Worm (Caenorhabditis elegans) whole organism, L1 larva: ENCODE results near the gene C07A4.2.
A peak's percentile ranks its signal among the peaks of the same experiment; 100 is the strongest.

Experiments used
- Y116A8C.19 ChIP-seq: sonication (generic microtip); optimal IDR thresholded peaks from 2 replicates; lab custom pipeline; 2016; ENCODE audit warnings: missing compliant biosample characterization, missing genetic modification characterization, borderline replicate concordance
- alr-1 ChIP-seq: fragments of 200-800 bp; sonication (Bioruptor generic); optimal IDR thresholded peaks from 2 replicates; lab custom pipeline; 2018; ENCODE audit warnings: borderline replicate concordance, mild to moderate bottlenecking, missing genetic modification characterization, missing compliant biosample characterization
- aly-2 ChIP-seq: fragments of 150-350 bp; optimal IDR thresholded peaks from 2 replicates; lab custom pipeline; 2014; ENCODE audit warnings: missing biosample characterization, missing genetic modification characterization
- blmp-1 ChIP-seq: fragments of 150-350 bp; optimal IDR thresholded peaks from 2 replicates; lab custom pipeline; 2014; ENCODE audit warnings: missing biosample characterization, missing genetic modification characterization
- ceh-8 ChIP-seq: fragments of 200-800 bp; sonication (Bioruptor generic); optimal IDR thresholded peaks from 2 replicates; lab custom pipeline; 2018; ENCODE audit warnings: mild to moderate bottlenecking, missing genetic modification characterization, moderate library complexity, missing compliant biosample characterization
- ces-1 ChIP-seq: fragments of 150-350 bp; optimal IDR thresholded peaks from 2 replicates; lab custom pipeline; 2014; ENCODE audit warnings: missing biosample characterization, missing genetic modification reagents, missing genetic modification characterization
- efl-1 ChIP-seq, 4 experiments: fragments of 150-350 bp; optimal IDR thresholded peaks in 3 of 4; peaks in 1 of 4; 1 replicate in 1 of 4; 2 replicates in 3 of 4; lab custom pipeline; 2014; ENCODE audit warnings: missing biosample characterization in 2 of 4, missing genetic modification characterization in 2 of 4, missing genetic modification reagents in 2 of 4
- egl-13 ChIP-seq: sonication (generic microtip); optimal IDR thresholded peaks from 2 replicates; lab custom pipeline; 2016; ENCODE audit warnings: missing genotype, missing genetic modification reagents, missing genetic modification characterization, missing compliant biosample characterization
- elt-3 ChIP-seq, 6 experiments: fragments of 150-350 bp in 1 of 6; sonication (generic microtip); optimal IDR thresholded peaks; 2 replicates each; lab custom pipeline; 2017 to 2018; ENCODE audit warnings: missing biosample characterization in 6 of 6, missing genetic modification characterization in 6 of 6, inconsistent platforms in 1 of 6
- ets-5 ChIP-seq: fragments of 200-800 bp; sonication (Bioruptor generic); IDR thresholded peaks from 2 replicates; pipeline ENCODE4 v1.3.6; 2022; ENCODE audit warnings: missing genetic modification characterization, missing compliant biosample characterization
- fkh-4 ChIP-seq: sonication (generic microtip); optimal IDR thresholded peaks from 2 replicates; lab custom pipeline; 2016; ENCODE audit warnings: missing compliant biosample characterization, missing genetic modification characterization, borderline replicate concordance
- grh-1 ChIP-seq: fragments of 200-800 bp; sonication (Bioruptor generic); IDR thresholded peaks from 2 replicates; pipeline ENCODE4 v1.3.6; 2022; ENCODE audit warnings: missing genetic modification reagents, missing genetic modification characterization, missing compliant biosample characterization
- hlh-4 ChIP-seq: sonication (generic microtip); optimal IDR thresholded peaks from 2 replicates; lab custom pipeline; 2016; ENCODE audit warnings: mild to moderate bottlenecking, missing genetic modification characterization, missing compliant biosample characterization
- isw-1 ChIP-seq: fragments of 200-800 bp; sonication (Bioruptor generic); IDR thresholded peaks from 2 replicates; pipeline ENCODE4 v1.3.6; 2022; ENCODE audit warnings: missing genetic modification characterization, missing compliant biosample characterization
- jun-1 ChIP-seq: fragments of 150-350 bp; optimal IDR thresholded peaks from 2 replicates; lab custom pipeline; 2014; ENCODE audit warnings: missing biosample characterization, missing genetic modification reagents, missing genetic modification characterization
- lin-13 ChIP-seq: fragments of 150-350 bp; optimal IDR thresholded peaks from 2 replicates; lab custom pipeline; 2014; ENCODE audit warnings: missing biosample characterization, missing genetic modification reagents, missing genetic modification characterization
- lin-14 ChIP-seq: fragments of 200-800 bp; sonication (Bioruptor generic); optimal IDR thresholded peaks from 2 replicates; lab custom pipeline; 2018; ENCODE audit warnings: mild to moderate bottlenecking, missing genetic modification characterization, moderate library complexity, missing compliant biosample characterization
- lin-35 ChIP-seq, 2 experiments: fragments of 150-350 bp; optimal IDR thresholded peaks; 2 replicates each; lab custom pipeline; 2014; ENCODE audit warnings: missing biosample characterization in 2 of 2, missing genetic modification characterization in 2 of 2, missing genetic modification reagents in 2 of 2
- lin-39 ChIP-seq: fragments of 150-350 bp; optimal IDR thresholded peaks from 2 replicates; lab custom pipeline; 2014; ENCODE audit warnings: missing biosample characterization, missing genetic modification reagents, missing genetic modification characterization
- lir-3 ChIP-seq: sonication (generic microtip); optimal IDR thresholded peaks from 2 replicates; lab custom pipeline; 2016; ENCODE audit warnings: mild to moderate bottlenecking, missing genetic modification characterization, moderate library complexity, missing compliant biosample characterization; ENCODE audit not compliant: poor library complexity
- lsy-2 ChIP-seq, 2 experiments: fragments of 150-350 bp; optimal IDR thresholded peaks; 2 replicates each; lab custom pipeline; 2014; ENCODE audit warnings: missing biosample characterization in 2 of 2, missing genetic modification characterization in 2 of 2
- mdl-1 ChIP-seq, 2 experiments: fragments of 150-350 bp; optimal IDR thresholded peaks; 2 replicates each; lab custom pipeline; 2014 to 2017; ENCODE audit warnings: missing biosample characterization in 2 of 2, missing genetic modification characterization in 2 of 2, inconsistent platforms in 1 of 2
- nhr-12 ChIP-seq: sonication (generic microtip); optimal IDR thresholded peaks from 2 replicates; lab custom pipeline; 2017; ENCODE audit warnings: missing biosample characterization, missing genetic modification characterization
- nhr-20 ChIP-seq: sonication (generic microtip); optimal IDR thresholded peaks from 2 replicates; lab custom pipeline; 2016; ENCODE audit warnings: mild to moderate bottlenecking, missing genetic modification characterization, missing compliant biosample characterization
- nhr-28 ChIP-seq: fragments of 150-350 bp; optimal IDR thresholded peaks from 2 replicates; lab custom pipeline; 2014; ENCODE audit warnings: missing biosample characterization, missing genetic modification characterization
- nhr-47 ChIP-seq: sonication (generic microtip); optimal IDR thresholded peaks from 2 replicates; lab custom pipeline; 2016; ENCODE audit warnings: mild to moderate bottlenecking, missing genetic modification characterization, moderate library complexity, missing compliant biosample characterization
- nhr-71 ChIP-seq: sonication (generic microtip); optimal IDR thresholded peaks from 2 replicates; lab custom pipeline; 2016; ENCODE audit warnings: mild to moderate bottlenecking, missing genetic modification characterization, moderate library complexity, missing compliant biosample characterization
- nhr-84 ChIP-seq: sonication (generic microtip); optimal IDR thresholded peaks from 2 replicates; lab custom pipeline; 2017; ENCODE audit warnings: missing biosample characterization, missing genetic modification characterization
- pag-3 ChIP-seq: sonication (generic microtip); optimal IDR thresholded peaks from 2 replicates; lab custom pipeline; 2017; ENCODE audit warnings: missing genetic modification characterization, mild to moderate bottlenecking, missing compliant biosample characterization, antibody characterized with exemption, borderline replicate concordance; ENCODE audit not compliant: insufficient read depth
- pqm-1 ChIP-seq: sonication (generic microtip); optimal IDR thresholded peaks from 3 replicates; lab custom pipeline; 2017; ENCODE audit warnings: missing biosample characterization, missing genetic modification characterization
- rnt-1 ChIP-seq: sonication (generic microtip); optimal IDR thresholded peaks from 2 replicates; lab custom pipeline; 2016; ENCODE audit warnings: mild to moderate bottlenecking, missing genetic modification characterization, moderate library complexity, missing compliant biosample characterization
- skn-1 ChIP-seq: fragments of 150-350 bp; optimal IDR thresholded peaks from 2 replicates; lab custom pipeline; 2014; ENCODE audit warnings: missing biosample characterization, missing genetic modification characterization
- snu-23 ChIP-seq: sonication (generic microtip); optimal IDR thresholded peaks from 2 replicates; lab custom pipeline; 2016; ENCODE audit warnings: missing genetic modification characterization, missing compliant biosample characterization
- tbx-2 ChIP-seq: sonication (generic microtip); optimal IDR thresholded peaks from 2 replicates; lab custom pipeline; 2016; ENCODE audit warnings: missing genetic modification characterization, missing compliant biosample characterization
- tlp-1 ChIP-seq: fragments of 150-350 bp; optimal IDR thresholded peaks from 2 replicates; lab custom pipeline; 2014; ENCODE audit warnings: missing biosample characterization, missing genetic modification characterization
- vab-15 ChIP-seq: sonication (generic microtip); optimal IDR thresholded peaks from 2 replicates; lab custom pipeline; 2017; ENCODE audit warnings: missing genotype, mild to moderate bottlenecking, missing genetic modification characterization, missing compliant biosample characterization
- xbp-1 ChIP-seq: sonication (generic microtip); optimal IDR thresholded peaks from 2 replicates; lab custom pipeline; 2016; ENCODE audit warnings: missing genetic modification characterization, missing compliant biosample characterization
- ztf-11 ChIP-seq, 2 experiments: sonication (generic microtip); optimal IDR thresholded peaks; 2 replicates each; lab custom pipeline; 2016 to 2017; ENCODE audit warnings: missing genetic modification characterization in 2 of 2, missing biosample characterization in 1 of 2, missing compliant biosample characterization in 1 of 2

Gene C07A4.2

ce11 chrX:10158716-10159115 is 13.3 kb upstream of the C07A4.2 start, which contains the start of gene erd-2.1 (continued):
- TF ChIP-seq lsy-2 (tag; optimal IDR thresholded peaks at IDR 0.05; lab: Kevin White, UChicago) (peak; percentile 48 to 69), nhr-47 (tag; lab: Kevin White, UChicago) (peak; percentile 52), mdl-1 (tag; optimal IDR thresholded peaks at IDR 0.05; lab: Kevin White, UChicago) (peak in 1 of 2 experiments; percentile 76), rnt-1 (tag; lab: Kevin White, UChicago) (peak; percentile 82), efl-1 (optimal IDR thresholded peaks at IDR 0.05; lab: Kevin White, UChicago) (peak; percentile 22 to 57), efl-1 (GFP tag; optimal IDR thresholded peaks at IDR 0.05 in 1 of 2; lab: Kevin White, UChicago) (peak in 1 of 2 experiments; percentile 48), fkh-4 (tag; lab: Kevin White, UChicago) (no peak), elt-3 (tag; optimal IDR thresholded peaks at IDR 0.05; lab: Kevin White, UChicago) (peak in 2 of 6 experiments; percentile 31 to 60), snu-23 (GFP tag; lab: Kevin White, UChicago) (peak; percentile 82), tbx-2 (tag; lab: Kevin White, UChicago) (peak; percentile 66), lin-35 (GFP tag; optimal IDR thresholded peaks at IDR 0.05; lab: Kevin White, UChicago) (peak; percentile 37 to 69), nhr-20 (tag; lab: Kevin White, UChicago) (peak; percentile 75), grh-1 (GFP tag; lab: Robert Waterston, UW) (peak; percentile 48; the same call in 1 of the 2 replicates), blmp-1 (tag; lab: Kevin White, UChicago) (peak; percentile 55)

- no peak for TF ChIP-seq lin-13 (GFP tag; lab: Kevin White, UChicago)
- peak; percentile 65 for TF ChIP-seq rnt-1 (tag; lab: Kevin White, UChicago)
- TF ChIP-seq lin-14, result peak; percentile 59
- peak; percentile 23 for TF ChIP-seq nhr-71
- peak; percentile 10 for TF ChIP-seq lin-39 (tag; lab: Kevin White, UChicago)
Measured at ce11 chrX:10160097-10160677, 11.8 kb upstream of the C07A4.2 start, which contains the start of gene F09B9.4. Gene F09B9.4, plus strand, starts transcription at chrX:10160627.

ce11 chrX:10162476-10162875 is 9.5 kb upstream of the C07A4.2 start:
- TF ChIP-seq skn-1 (tag; lab: Kevin White, UChicago) (no peak), jun-1 (tag; lab: Kevin White, UChicago) (no peak), aly-2 (tag; lab: Kevin White, UChicago) (no peak), vab-15 (tag; lab: Kevin White, UChicago) (no peak), isw-1 (GFP tag; lab: Robert Waterston, UW) (no peak), ztf-11 (tag; optimal IDR thresholded peaks at IDR 0.05; lab: Kevin White, UChicago) (no peak), grh-1 (GFP tag; lab: Robert Waterston, UW) (no peak), lin-39 (tag; lab: Kevin White, UChicago) (no peak), pqm-1 (tag; lab: Kevin White, UChicago) (no peak), Y116A8C.19 (tag; lab: Kevin White, UChicago) (no peak), nhr-84 (tag; lab: Kevin White, UChicago) (no peak), nhr-28 (tag; lab: Kevin White, UChicago) (no peak), egl-13 (tag; lab: Kevin White, UChicago) (no peak), nhr-12 (tag; lab: Kevin White, UChicago) (no peak), pag-3 (tag; lab: Kevin White, UChicago) (no peak), lin-13 (GFP tag; lab: Kevin White, UChicago) (no peak), lir-3 (no peak), ets-5 (GFP tag; lab: Robert Waterston, UW) (no peak), xbp-1 (tag; lab: Kevin White, UChicago) (no peak), ces-1 (GFP tag; lab: Kevin White, UChicago) (no peak)

ce11 chrX:10163212-10163611 is 8.8 kb upstream of the C07A4.2 start:
- TF ChIP-seq ceh-8 (GFP tag; lab: Kevin White, UChicago) (peak; percentile 78), hlh-4 (tag; lab: Kevin White, UChicago) (no peak), jun-1 (tag; lab: Kevin White, UChicago) (no peak), tlp-1 (tag; lab: Kevin White, UChicago) (no peak), lin-14 (peak; percentile 33), skn-1 (tag; lab: Kevin White, UChicago) (no peak), nhr-47 (tag; lab: Kevin White, UChicago) (no peak), elt-3 (tag; optimal IDR thresholded peaks at IDR 0.05; lab: Kevin White, UChicago) (no peak), alr-1 (tag; lab: Kevin White, UChicago) (no peak)
